Fruit fly (Drosophila melanogaster): ENCODE measurements around the gene Scsalpha1.

DNA sequence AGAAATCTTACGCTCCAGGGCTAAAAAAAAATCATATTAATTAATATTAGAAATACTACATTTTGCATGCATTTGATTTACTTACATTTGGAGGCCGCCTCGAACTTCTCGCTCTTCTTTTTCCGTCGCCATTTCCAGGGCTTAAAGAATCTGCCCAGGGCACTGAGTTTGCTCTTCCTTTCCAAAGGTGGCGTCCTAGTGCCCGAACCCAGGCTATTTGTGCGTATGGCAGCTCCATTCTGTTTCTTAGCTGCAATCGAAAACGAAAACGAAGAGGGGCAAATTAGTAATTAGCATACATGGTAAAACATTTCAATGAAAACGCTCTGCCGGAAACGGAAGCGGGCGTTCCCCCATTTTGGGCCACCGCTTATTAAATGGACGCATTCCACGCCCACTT is 44.9 kb upstream of the Scsalpha1 start:
- TF ChIP-seq pan (optimal IDR thresholded peaks at IDR 0.05) (no peak), CG32264 (GFP tag; optimal IDR thresholded peaks at IDR 0.05) (no peak), h (GFP tag; optimal IDR thresholded peaks at IDR 0.05) (no peak), sage (GFP tag; optimal IDR thresholded peaks at IDR 0.05) (no peak), lola (GFP tag; optimal IDR thresholded peaks at IDR 0.05) (no peak), CrebA (GFP tag; optimal IDR thresholded peaks at IDR 0.05; ENCODE audit: borderline replicate concordance) (no peak)

Measured in whole organism, wandering third instar larva.